Worm (Caenorhabditis elegans) whole organism, L3 larva: ENCODE measurements around the gene atg-13.

Experiments
- nfya-1 ChIP-seq: sonication (generic microtip); optimal IDR thresholded peaks from 2 replicates; lab custom pipeline; 2017; ENCODE audit warnings: missing genetic modification characterization, mild to moderate bottlenecking, missing compliant biosample characterization, antibody characterized with exemption, moderate library complexity; ENCODE audit not compliant: insufficient read depth
- pha-4 ChIP-seq: fragments of 150-350 bp; optimal IDR thresholded peaks from 2 replicates; lab custom pipeline; 2014; ENCODE audit warnings: missing biosample characterization, missing genetic modification reagents, missing genetic modification characterization
- skn-1 ChIP-seq: fragments of 150-350 bp; optimal IDR thresholded peaks from 2 replicates; lab custom pipeline; 2014; ENCODE audit warnings: missing biosample characterization, missing genetic modification characterization

ce11 chrIII:8121132-8121531 lies 36.9 kb downstream of the atg-13 start, which contains the start of gene gei-8:
- no peak for TF ChIP-seq skn-1 (tag; lab: Kevin White, UChicago)
- TF ChIP-seq pha-4 (tag; lab: Kevin White, UChicago) = no peak
- no peak for TF ChIP-seq nfya-1
